Worm (Caenorhabditis elegans) whole organism, L4 larva: ENCODE data around the gene T07F12.4.

Source experiments
- F37D6.2 ChIP-seq: sonication (generic microtip); optimal IDR thresholded peaks from 2 replicates; lab custom pipeline; 2016; ENCODE audit warnings: mild to moderate bottlenecking, missing genetic modification characterization, missing compliant biosample characterization
- R02D3.7 ChIP-seq: fragments of 150-350 bp; sonication (generic microtip); optimal IDR thresholded peaks from 3 replicates; lab custom pipeline; 2014; ENCODE audit warnings: missing biosample characterization, missing genetic modification characterization
- T26A8.4 ChIP-seq: fragments of 200-800 bp; sonication (Bioruptor generic); IDR thresholded peaks from 2 replicates; pipeline ENCODE4 v1.3.6; 2022; ENCODE audit warnings: missing genetic modification characterization, missing compliant biosample characterization
- Y105C5A.15 ChIP-seq: fragments of 200-800 bp; sonication (Bioruptor generic); IDR thresholded peaks from 2 replicates; pipeline ENCODE4 v1.3.6; 2022; ENCODE audit warnings: missing genetic modification characterization, missing compliant biosample characterization
- Y48G9A.11 ChIP-seq: fragments of 200-800 bp; sonication (Bioruptor generic); IDR thresholded peaks from 2 replicates; pipeline ENCODE4 v1.3.6; 2022; ENCODE audit warnings: missing genetic modification reagents, missing genetic modification characterization, missing compliant biosample characterization
- Y75B8A.6 ChIP-seq: fragments of 200-800 bp; sonication (Bioruptor generic); IDR thresholded peaks from 2 replicates; pipeline ENCODE4 v1.3.6; 2022; ENCODE audit warnings: missing genetic modification reagents, missing genetic modification characterization, missing compliant biosample characterization
- ZK337.2 ChIP-seq: fragments of 200-800 bp; sonication (Bioruptor generic); IDR thresholded peaks from 2 replicates; pipeline ENCODE4 v1.3.6; 2022; ENCODE audit warnings: missing genetic modification reagents, missing genetic modification characterization, missing compliant biosample characterization
- aha-1 ChIP-seq: fragments of 150-350 bp; peaks from one replicate; lab custom pipeline; 2014; ENCODE audit warnings: missing biosample characterization, missing genetic modification characterization
- aly-2 ChIP-seq: sonication (generic microtip); optimal IDR thresholded peaks from 2 replicates; lab custom pipeline; 2018; ENCODE audit warnings: missing biosample characterization, missing genetic modification characterization
- ceh-28 ChIP-seq: fragments of 150-350 bp; optimal IDR thresholded peaks from 2 replicates; lab custom pipeline; 2014; ENCODE audit warnings: missing biosample characterization, missing genetic modification reagents, missing genetic modification characterization
- ceh-32 ChIP-seq: sonication (generic microtip); optimal IDR thresholded peaks from 2 replicates; lab custom pipeline; 2016; ENCODE audit warnings: mild to moderate bottlenecking, missing genetic modification characterization, missing compliant biosample characterization; ENCODE audit not compliant: poor library complexity
- ceh-44 ChIP-seq: fragments of 200-800 bp; sonication (Bioruptor generic); IDR thresholded peaks from 2 replicates; pipeline ENCODE4 v1.3.6; 2022; ENCODE audit warnings: missing genetic modification reagents, missing genetic modification characterization, missing compliant biosample characterization
- ceh-62 ChIP-seq: sonication (generic microtip); optimal IDR thresholded peaks from 2 replicates; lab custom pipeline; 2017; ENCODE audit warnings: missing biosample characterization, missing genetic modification characterization
- ceh-82 ChIP-seq: sonication (generic microtip); optimal IDR thresholded peaks from 2 replicates; lab custom pipeline; 2017; ENCODE audit warnings: missing biosample characterization, missing genetic modification characterization
- cey-2 ChIP-seq: sonication (generic microtip); optimal IDR thresholded peaks from 3 replicates; lab custom pipeline; 2017; ENCODE audit warnings: missing genetic modification characterization, mild to moderate bottlenecking, missing compliant biosample characterization, antibody characterized with exemption, borderline replicate concordance; ENCODE audit not compliant: insufficient read depth
- daf-12 ChIP-seq: fragments of 150-350 bp; optimal IDR thresholded peaks from 2 replicates; lab custom pipeline; 2014; ENCODE audit warnings: missing biosample characterization, missing genetic modification reagents, missing genetic modification characterization
- daf-16 ChIP-seq, 3 experiments: sonication (generic microtip); optimal IDR thresholded peaks; 2 replicates each; lab custom pipeline; 2016 to 2017; ENCODE audit warnings: missing genetic modification characterization in 3 of 3, missing genetic modification reagents in 3 of 3, mild to moderate bottlenecking in 2 of 3, missing compliant biosample characterization in 2 of 3, missing biosample characterization in 1 of 3, moderate library complexity in 1 of 3
- daf-8 ChIP-seq: fragments of 200-800 bp; sonication (Bioruptor generic); IDR thresholded peaks from 2 replicates; pipeline ENCODE4 v1.3.6; 2022; ENCODE audit warnings: missing genetic modification characterization, missing compliant biosample characterization
- dmd-6 ChIP-seq: fragments of 200-800 bp; sonication (Bioruptor generic); IDR thresholded peaks from 2 replicates; pipeline ENCODE4 v1.3.6; 2022; ENCODE audit warnings: missing genetic modification reagents, missing genetic modification characterization, missing compliant biosample characterization
- dmd-9 ChIP-seq: fragments of 200-800 bp; sonication (Bioruptor generic); IDR thresholded peaks from 2 replicates; pipeline ENCODE4 v1.3.6; 2022; ENCODE audit warnings: missing genetic modification reagents, missing genetic modification characterization, missing compliant biosample characterization
- dpl-1 ChIP-seq: fragments of 150-350 bp; optimal IDR thresholded peaks from 2 replicates; lab custom pipeline; 2014; ENCODE audit warnings: missing biosample characterization, missing genetic modification reagents, missing genetic modification characterization
- duxl-1 ChIP-seq: sonication (generic microtip); optimal IDR thresholded peaks from 2 replicates; lab custom pipeline; 2016; ENCODE audit warnings: mild to moderate bottlenecking, missing genetic modification characterization, moderate library complexity, missing compliant biosample characterization; ENCODE audit not compliant: poor library complexity
- dve-1 ChIP-seq: sonication (generic microtip); optimal IDR thresholded peaks from 2 replicates; lab custom pipeline; 2017; ENCODE audit warnings: antibody characterized with exemption, mild to moderate bottlenecking, missing genetic modification characterization, missing compliant biosample characterization; ENCODE audit not compliant: insufficient read depth
- egl-27 ChIP-seq: sonication (generic microtip); optimal IDR thresholded peaks from 3 replicates; lab custom pipeline; 2017; ENCODE audit warnings: missing biosample characterization, missing genetic modification reagents, missing genetic modification characterization
- fkh-10 ChIP-seq: fragments of 150-350 bp; optimal IDR thresholded peaks from 2 replicates; lab custom pipeline; 2014; ENCODE audit warnings: missing biosample characterization, missing genetic modification reagents, missing genetic modification characterization
- fos-1 ChIP-seq: fragments of 150-350 bp; optimal IDR thresholded peaks from 2 replicates; lab custom pipeline; 2014; ENCODE audit warnings: missing biosample characterization, missing genetic modification characterization
- gei-8 ChIP-seq: fragments of 200-800 bp; sonication (Bioruptor generic); optimal IDR thresholded peaks from 2 replicates; lab custom pipeline; 2018; ENCODE audit warnings: mild to moderate bottlenecking, missing genetic modification characterization, missing compliant biosample characterization
- lim-7 ChIP-seq: fragments of 200-800 bp; sonication (Bioruptor generic); IDR thresholded peaks from 2 replicates; pipeline ENCODE4 v1.3.6; 2022; ENCODE audit warnings: missing genetic modification characterization, missing compliant biosample characterization
- lin-1 ChIP-seq: fragments of 200-800 bp; sonication (Bioruptor generic); IDR thresholded peaks from 2 replicates; pipeline ENCODE4 v1.3.6; 2022; ENCODE audit warnings: missing genetic modification reagents, missing genetic modification characterization, missing compliant biosample characterization
- lin-15B ChIP-seq: fragments of 150-350 bp; sonication (generic microtip); optimal IDR thresholded peaks from 3 replicates; lab custom pipeline; 2014; ENCODE audit warnings: missing biosample characterization, missing genetic modification characterization
- lin-29 ChIP-seq: fragments of 200-800 bp; sonication (Bioruptor generic); IDR thresholded peaks from 2 replicates; pipeline ENCODE4 v1.3.6; 2022; ENCODE audit warnings: missing genetic modification reagents, missing genetic modification characterization, missing compliant biosample characterization
- madf-9 ChIP-seq: fragments of 200-800 bp; sonication (Bioruptor generic); conservative IDR thresholded peaks from 2 replicates; pipeline ENCODE4 v1.3.6; 2022; ENCODE audit warnings: missing genetic modification reagents, missing genetic modification characterization, missing compliant biosample characterization
- mdl-1 ChIP-seq, 2 experiments: fragments of 150-350 bp in 1 of 2; sonication (generic microtip) in 1 of 2; optimal IDR thresholded peaks; 2 replicates each; lab custom pipeline; 2014 to 2017; ENCODE audit warnings: missing biosample characterization in 2 of 2, missing genetic modification characterization in 2 of 2
- mdt-29 ChIP-seq: fragments of 200-800 bp; sonication (Bioruptor generic); IDR thresholded peaks from 2 replicates; pipeline ENCODE4 v1.3.6; 2022; ENCODE audit warnings: missing genetic modification reagents, missing genetic modification characterization, missing compliant biosample characterization
- nhr-102 ChIP-seq: sonication (generic microtip); optimal IDR thresholded peaks from 2 replicates; lab custom pipeline; 2016; ENCODE audit warnings: mild to moderate bottlenecking, missing genetic modification characterization, moderate library complexity, missing compliant biosample characterization
- nhr-237 ChIP-seq: sonication (generic microtip); optimal IDR thresholded peaks from 2 replicates; lab custom pipeline; 2017; ENCODE audit warnings: missing biosample characterization, missing genetic modification characterization
- nhr-28 ChIP-seq: fragments of 150-350 bp; optimal IDR thresholded peaks from 2 replicates; lab custom pipeline; 2014; ENCODE audit warnings: missing biosample characterization, missing genetic modification characterization
- nhr-41 ChIP-seq: fragments of 200-800 bp; sonication (Bioruptor generic); IDR thresholded peaks from 2 replicates; pipeline ENCODE4 v1.3.6; 2022; ENCODE audit warnings: missing genetic modification reagents, missing genetic modification characterization, missing compliant biosample characterization
- nhr-42 ChIP-seq: fragments of 200-800 bp; sonication (Bioruptor generic); IDR thresholded peaks from 2 replicates; pipeline ENCODE4 v1.3.6; 2022; ENCODE audit warnings: missing genetic modification characterization, missing compliant biosample characterization
- nhr-48 ChIP-seq: sonication (generic microtip); optimal IDR thresholded peaks from 2 replicates; lab custom pipeline; 2016; ENCODE audit warnings: mild to moderate bottlenecking, missing genetic modification characterization, missing compliant biosample characterization
- php-3 ChIP-seq: fragments of 200-800 bp; sonication (Bioruptor generic); IDR thresholded peaks from 2 replicates; pipeline ENCODE4 v1.3.6; 2022; ENCODE audit warnings: missing genetic modification reagents, missing genetic modification characterization, missing compliant biosample characterization
- saeg-2 ChIP-seq: fragments of 200-800 bp; sonication (Bioruptor generic); IDR thresholded peaks from 2 replicates; pipeline ENCODE4 v1.3.6; 2022; ENCODE audit warnings: missing genetic modification reagents, missing genetic modification characterization, missing compliant biosample characterization
- set-16 ChIP-seq: fragments of 200-800 bp; sonication (Bioruptor generic); IDR thresholded peaks from 2 replicates; pipeline ENCODE4 v1.3.6; 2022; ENCODE audit warnings: missing genetic modification reagents, missing genetic modification characterization, missing compliant biosample characterization
- skn-1 ChIP-seq: fragments of 150-350 bp; optimal IDR thresholded peaks from 2 replicates; lab custom pipeline; 2014; ENCODE audit warnings: missing biosample characterization, missing genetic modification characterization
- snpc-4 ChIP-seq: fragments of 150-350 bp; optimal IDR thresholded peaks from 2 replicates; lab custom pipeline; 2014; ENCODE audit warnings: missing biosample characterization, missing genetic modification characterization
- spr-1 ChIP-seq: sonication (generic microtip); optimal IDR thresholded peaks from 2 replicates; lab custom pipeline; 2016; ENCODE audit warnings: mild to moderate bottlenecking, missing genetic modification characterization, missing compliant biosample characterization
- spr-3 ChIP-seq: fragments of 200-800 bp; sonication (Bioruptor generic); optimal IDR thresholded peaks from 2 replicates; lab custom pipeline; 2018; ENCODE audit warnings: mild to moderate bottlenecking, missing genetic modification characterization, missing compliant biosample characterization
- tag-97 ChIP-seq: fragments of 200-800 bp; sonication (Bioruptor generic); IDR thresholded peaks from 2 replicates; pipeline ENCODE4 v1.3.6; 2022; ENCODE audit warnings: missing genetic modification characterization, missing compliant biosample characterization
- unc-62 ChIP-seq, 3 experiments: fragments of 150-350 bp in 1 of 3; sonication (generic microtip); optimal IDR thresholded peaks in 2 of 3; peaks in 1 of 3; 1 replicate in 1 of 3; 2 replicates in 2 of 3; lab custom pipeline; 2014 to 2017; ENCODE audit warnings: missing biosample characterization in 3 of 3, missing genetic modification characterization in 3 of 3, missing genetic modification reagents in 3 of 3, missing genotype in 1 of 3
- zag-1 ChIP-seq: fragments of 150-350 bp; optimal IDR thresholded peaks from 2 replicates; lab custom pipeline; 2014; ENCODE audit warnings: missing biosample characterization, missing genetic modification characterization
- ztf-11 ChIP-seq: fragments of 150-350 bp; optimal IDR thresholded peaks from 2 replicates; lab custom pipeline; 2014; ENCODE audit warnings: missing biosample characterization, missing genetic modification characterization
- ztf-7 ChIP-seq: fragments of 150-350 bp; optimal IDR thresholded peaks from 2 replicates; lab custom pipeline; 2014; ENCODE audit warnings: missing biosample characterization, missing genetic modification characterization

The T07F12.4 gene

ce11 chrX:4853060-4853459 is 47.6 kb downstream of the T07F12.4 start, which contains the start of gene F39C12.1 (continued):
- no peak for TF ChIP-seq ceh-32 (tag; lab: Kevin White, UChicago)
- no peak for TF ChIP-seq Y105C5A.15 (GFP tag; lab: Robert Waterston, UW)
- no peak for TF ChIP-seq F37D6.2
- TF ChIP-seq set-16 (GFP tag; lab: Robert Waterston, UW), result no peak
- TF ChIP-seq daf-16 (GFP tag; optimal IDR thresholded peaks at IDR 0.05; lab: Kevin White, UChicago), result no peak
- TF ChIP-seq daf-16 (tag; optimal IDR thresholded peaks at IDR 0.05; lab: Kevin White, UChicago), result peak; percentile 90
- no peak for TF ChIP-seq ceh-62 (tag; lab: Kevin White, UChicago)
- TF ChIP-seq aly-2 (tag; lab: Kevin White, UChicago), result no peak
- no peak for TF ChIP-seq nhr-48 (tag; lab: Kevin White, UChicago)
- TF ChIP-seq spr-1 (tag; lab: Kevin White, UChicago), result no peak
- peak; percentile 82 for TF ChIP-seq nhr-28
- TF ChIP-seq lim-7 (GFP tag; lab: Robert Waterston, UW), result no peak
- no peak for TF ChIP-seq fos-1 (tag; lab: Kevin White, UChicago)
- no peak for TF ChIP-seq tag-97 (GFP tag; lab: Robert Waterston, UW)
- TF ChIP-seq php-3 (GFP tag; lab: Robert Waterston, UW), result peak; percentile 81
- no peak for TF ChIP-seq cey-2 (tag; lab: Kevin White, UChicago)
- TF ChIP-seq daf-8 (GFP tag; lab: Robert Waterston, UW), result no peak
- no peak for TF ChIP-seq lin-29
- TF ChIP-seq egl-27 (tag; lab: Kevin White, UChicago), result no peak
- no peak for TF ChIP-seq unc-62 (GFP tag; optimal IDR thresholded peaks at IDR 0.05 in 1 of 2; lab: Kevin White, UChicago)
- TF ChIP-seq unc-62 (tag; optimal IDR thresholded peaks at IDR 0.05; lab: Kevin White, UChicago), result no peak
- no peak for TF ChIP-seq nhr-237 (tag; lab: Kevin White, UChicago)
- TF ChIP-seq ceh-44, result no peak
- TF ChIP-seq ztf-7 (tag; lab: Kevin White, UChicago), result no peak
- no peak for TF ChIP-seq lin-1 (GFP tag; lab: Robert Waterston, UW)
- no peak for TF ChIP-seq nhr-102 (tag; lab: Kevin White, UChicago)
- peak; percentile 76 for TF ChIP-seq dmd-6 (GFP tag; lab: Robert Waterston, UW)
- no peak for TF ChIP-seq duxl-1 (tag; lab: Kevin White, UChicago)
- TF ChIP-seq dmd-9, result no peak
- no peak for TF ChIP-seq R02D3.7 (tag; lab: Kevin White, UChicago)
- no peak for TF ChIP-seq Y75B8A.6 (GFP tag; lab: Robert Waterston, UW)
- no peak for TF ChIP-seq madf-9 (GFP tag; lab: Robert Waterston, UW)
- TF ChIP-seq snpc-4 (tag; lab: Kevin White, UChicago), result no peak
- no peak for TF ChIP-seq spr-3 (GFP tag; lab: Kevin White, UChicago)
- TF ChIP-seq dve-1 (tag; lab: Kevin White, UChicago), result peak; percentile 82
- no peak for TF ChIP-seq saeg-2 (GFP tag; lab: Robert Waterston, UW)
- no peak for TF ChIP-seq ZK337.2
- TF ChIP-seq ceh-28 (tag; lab: Kevin White, UChicago), result no peak
- no peak for TF ChIP-seq aha-1
- TF ChIP-seq lin-15B, result no peak
- TF ChIP-seq gei-8 (GFP tag; lab: Kevin White, UChicago), result no peak
- TF ChIP-seq zag-1 (tag; lab: Kevin White, UChicago), result no peak
- TF ChIP-seq daf-12 (tag; lab: Kevin White, UChicago), result no peak
- TF ChIP-seq nhr-41 (GFP tag; lab: Robert Waterston, UW), result no peak
- no peak for TF ChIP-seq skn-1
- no peak for TF ChIP-seq ceh-82
- no peak for TF ChIP-seq mdl-1 (tag; optimal IDR thresholded peaks at IDR 0.05; lab: Kevin White, UChicago)
- TF ChIP-seq Y48G9A.11 (GFP tag; lab: Robert Waterston, UW), result no peak
- TF ChIP-seq ztf-11 (tag; lab: Kevin White, UChicago), result no peak
- TF ChIP-seq dpl-1, result no peak
- no peak for TF ChIP-seq fkh-10 (GFP tag; lab: Kevin White, UChicago)
- no peak for TF ChIP-seq nhr-42 (GFP tag; lab: Robert Waterston, UW)
- no peak for TF ChIP-seq T26A8.4
- no peak for TF ChIP-seq mdt-29 (GFP tag; lab: Robert Waterston, UW)
